Worm (Caenorhabditis elegans): Measurements from ENCODE around the gene K08H2.4.

Gene K08H2.4

DNA sequence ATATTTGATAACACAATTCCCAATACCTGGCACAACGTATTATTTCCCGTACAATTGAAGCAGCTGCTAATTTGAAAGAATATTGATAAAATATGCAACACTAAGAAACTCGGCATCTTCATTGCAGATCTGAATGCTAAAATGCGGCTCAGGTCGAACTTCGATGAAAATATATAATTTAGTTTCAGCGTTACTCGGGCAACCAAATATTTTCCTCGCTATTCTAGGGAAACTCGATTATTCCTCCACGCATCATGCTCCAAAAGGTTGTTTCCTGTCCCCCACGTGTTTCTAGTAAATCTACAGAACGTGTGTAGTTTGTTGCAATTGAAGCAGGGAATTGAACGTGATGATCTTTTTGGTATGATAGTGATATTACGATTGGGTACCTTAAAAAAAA is 10.8 kb downstream of the K08H2.4 start:
- TF ChIP-seq F13C5.2 (tag; optimal IDR thresholded peaks at IDR 0.05) (no peak), scrt-1 (GFP tag; IDR thresholded peaks at IDR 0.05) (no peak), hnd-1 (tag; optimal IDR thresholded peaks at IDR 0.05) (no peak), pes-1 (GFP tag; IDR thresholded peaks at IDR 0.05) (no peak), ceh-36 (tag; optimal IDR thresholded peaks at IDR 0.05) (no peak), ceh-13 (GFP tag; optimal IDR thresholded peaks at IDR 0.05) (no peak), ama-1 (optimal IDR thresholded peaks at IDR 0.05) (no peak), ets-7 (tag; optimal IDR thresholded peaks at IDR 0.05) (no peak)

DNA sequence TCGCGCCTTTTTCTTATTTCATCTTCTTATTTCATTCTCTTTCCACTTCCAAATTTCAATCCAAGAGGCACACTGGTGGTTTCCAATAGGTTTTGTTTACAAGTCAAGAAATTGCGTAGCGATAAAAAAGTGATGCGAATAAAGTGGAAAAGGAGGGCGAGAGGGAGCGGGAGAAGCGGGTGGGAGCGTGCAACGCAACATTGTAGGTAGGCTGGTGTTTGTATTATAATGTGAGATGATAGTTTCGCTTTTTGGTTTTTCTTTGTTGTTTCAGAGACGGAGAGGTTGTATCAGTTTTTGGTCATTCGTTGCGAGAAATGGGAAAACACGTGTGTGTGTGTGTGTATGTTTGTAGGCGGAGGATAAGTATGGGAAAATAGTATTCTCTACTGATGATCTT is 11.9 kb downstream of the K08H2.4 start:
- TF ChIP-seq hmbx-1 (tag; optimal IDR thresholded peaks at IDR 0.05): no peak
- no peak for TF ChIP-seq ets-7 (tag; optimal IDR thresholded peaks at IDR 0.05)
- no peak for TF ChIP-seq tbx-37 (GFP tag; conservative IDR thresholded peaks at IDR 0.05)
- no peak for TF ChIP-seq scrt-1 (GFP tag; IDR thresholded peaks at IDR 0.05)
- TF ChIP-seq ceh-36 (tag; optimal IDR thresholded peaks at IDR 0.05): no peak
- TF ChIP-seq ama-1 (optimal IDR thresholded peaks at IDR 0.05): no peak
- no peak for TF ChIP-seq flt-1 (GFP tag; IDR thresholded peaks at IDR 0.05)
- no peak for TF ChIP-seq pes-1 (GFP tag; IDR thresholded peaks at IDR 0.05)
- TF ChIP-seq hmg-4 (GFP tag; optimal IDR thresholded peaks at IDR 0.05): no peak
- TF ChIP-seq tbx-11 (GFP tag; IDR thresholded peaks at IDR 0.05): no peak
- no peak for TF ChIP-seq ceh-13 (GFP tag; optimal IDR thresholded peaks at IDR 0.05)
- TF ChIP-seq F13C5.2 (tag; optimal IDR thresholded peaks at IDR 0.05): no peak
- no peak for TF ChIP-seq hnd-1 (tag; optimal IDR thresholded peaks at IDR 0.05)
- TF ChIP-seq tra-4 (tag; optimal IDR thresholded peaks at IDR 0.05): no peak

DNA sequence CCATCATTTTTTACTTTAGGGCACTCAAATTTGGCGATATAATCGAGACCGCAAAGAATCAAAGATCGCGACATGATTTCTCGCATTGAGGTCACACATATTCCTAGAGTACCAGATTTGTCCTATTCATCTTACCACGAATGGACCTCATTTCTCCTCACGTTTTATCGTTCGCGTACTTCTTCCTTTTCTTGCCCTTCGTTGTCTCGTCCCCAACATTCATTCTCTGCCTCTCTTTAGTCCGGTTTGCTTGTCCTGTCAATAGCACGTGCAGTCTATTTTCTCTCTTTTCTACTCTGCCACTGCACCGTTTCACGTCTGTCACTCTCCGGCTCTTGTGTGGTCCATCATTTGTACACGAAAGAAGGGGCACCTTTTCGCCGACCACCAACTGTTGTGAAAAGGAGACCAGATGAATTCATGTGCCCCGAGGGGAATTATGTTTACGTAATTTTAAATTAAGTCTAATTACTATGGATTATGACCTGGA is 13.1 kb downstream of the K08H2.4 start:
- TF ChIP-seq scrt-1 (GFP tag; IDR thresholded peaks at IDR 0.05) (0 out of 2 replicates have a peak, but pooled peaks have one; percentile 37), tbx-37 (GFP tag; conservative IDR thresholded peaks at IDR 0.05) (0 out of 2 replicates have a peak, but pooled peaks have one; percentile 35), hmg-4 (GFP tag; optimal IDR thresholded peaks at IDR 0.05) (peak; percentile 70), pes-1 (GFP tag; IDR thresholded peaks at IDR 0.05) (no peak), flt-1 (GFP tag; IDR thresholded peaks at IDR 0.05) (peak; percentile 29; the same call in 1 of the 2 replicates)

DNA sequence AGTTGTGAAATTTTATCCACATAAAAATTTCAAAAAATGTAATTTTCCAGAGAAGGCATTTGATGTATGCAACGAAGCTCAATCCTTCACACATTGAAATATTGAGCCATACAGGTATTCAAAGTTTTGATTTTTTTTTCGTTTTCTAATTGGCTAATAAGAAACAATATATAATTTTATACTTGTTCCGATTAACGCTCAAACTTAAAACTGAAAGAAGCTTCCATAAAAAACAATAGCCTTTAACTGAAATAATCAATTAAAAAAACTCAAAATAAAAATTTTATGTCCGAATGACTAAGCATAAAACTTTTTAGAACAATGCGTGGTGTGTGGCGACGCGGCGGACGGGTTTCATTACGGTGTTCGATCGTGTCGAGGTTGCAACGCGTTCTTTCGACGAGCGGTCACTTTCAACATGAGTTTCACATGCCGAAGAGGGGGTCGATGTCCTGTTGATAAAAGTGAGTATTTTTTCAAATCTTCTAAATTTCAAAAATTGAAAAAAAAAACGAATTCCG is 13.7 kb downstream of the K08H2.4 start, which contains the start of gene nhr-32:
Gene nhr-32 (plus strand): TSS at position 51 of the 521 bp plus-strand sequence.
- TF ChIP-seq ama-1 (optimal IDR thresholded peaks at IDR 0.05): no peak
- TF ChIP-seq hmg-4 (GFP tag; optimal IDR thresholded peaks at IDR 0.05): no peak
- no peak for TF ChIP-seq ceh-36 (tag; optimal IDR thresholded peaks at IDR 0.05)
- no peak for TF ChIP-seq F13C5.2 (tag; optimal IDR thresholded peaks at IDR 0.05)
- TF ChIP-seq tbx-37 (GFP tag; conservative IDR thresholded peaks at IDR 0.05): no peak
- TF ChIP-seq ceh-13 (GFP tag; optimal IDR thresholded peaks at IDR 0.05): no peak
- no peak for TF ChIP-seq aly-1 (tag; optimal IDR thresholded peaks at IDR 0.05)
- no peak for TF ChIP-seq flt-1 (GFP tag; IDR thresholded peaks at IDR 0.05)
- TF ChIP-seq hmbx-1 (tag; optimal IDR thresholded peaks at IDR 0.05): no peak
- TF ChIP-seq pes-1 (GFP tag; IDR thresholded peaks at IDR 0.05): no peak
- no peak for TF ChIP-seq tra-4 (tag; optimal IDR thresholded peaks at IDR 0.05)
- TF ChIP-seq sea-1 (GFP tag; conservative IDR thresholded peaks at IDR 0.05): no peak

DNA sequence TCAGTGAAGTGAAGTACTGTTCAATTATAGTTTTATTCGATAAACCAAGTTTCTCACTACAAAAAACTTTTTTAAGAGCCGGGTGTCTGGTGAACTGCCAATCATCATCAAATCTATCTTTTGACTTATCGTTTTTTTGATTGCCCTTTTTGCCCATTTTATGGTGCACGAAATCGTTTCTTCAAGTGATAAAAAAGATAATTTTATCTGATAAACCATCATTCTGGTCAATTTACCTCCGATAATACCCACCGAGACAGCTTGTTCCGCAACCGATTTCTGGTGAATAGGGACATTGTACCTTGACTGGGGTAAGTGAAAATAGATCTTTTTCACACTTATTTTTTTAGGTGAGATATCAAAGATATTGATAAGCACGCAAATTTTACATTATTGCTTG is 19.3 kb downstream of the K08H2.4 start, which contains the start of gene K08H2.10:
Gene K08H2.10 (plus strand): TSS at position 230 of the 400 bp plus-strand sequence.
- TF ChIP-seq ama-1 (optimal IDR thresholded peaks at IDR 0.05) (no peak), ceh-13 (GFP tag; optimal IDR thresholded peaks at IDR 0.05) (no peak), scrt-1 (GFP tag; IDR thresholded peaks at IDR 0.05) (no peak), tbx-11 (GFP tag; IDR thresholded peaks at IDR 0.05) (no peak), tbx-37 (GFP tag; conservative IDR thresholded peaks at IDR 0.05) (no peak), flt-1 (GFP tag; IDR thresholded peaks at IDR 0.05) (no peak), hnd-1 (tag; optimal IDR thresholded peaks at IDR 0.05) (no peak), tra-4 (tag; optimal IDR thresholded peaks at IDR 0.05) (no peak), ceh-36 (tag; optimal IDR thresholded peaks at IDR 0.05) (no peak), ets-7 (tag; optimal IDR thresholded peaks at IDR 0.05) (no peak)

DNA sequence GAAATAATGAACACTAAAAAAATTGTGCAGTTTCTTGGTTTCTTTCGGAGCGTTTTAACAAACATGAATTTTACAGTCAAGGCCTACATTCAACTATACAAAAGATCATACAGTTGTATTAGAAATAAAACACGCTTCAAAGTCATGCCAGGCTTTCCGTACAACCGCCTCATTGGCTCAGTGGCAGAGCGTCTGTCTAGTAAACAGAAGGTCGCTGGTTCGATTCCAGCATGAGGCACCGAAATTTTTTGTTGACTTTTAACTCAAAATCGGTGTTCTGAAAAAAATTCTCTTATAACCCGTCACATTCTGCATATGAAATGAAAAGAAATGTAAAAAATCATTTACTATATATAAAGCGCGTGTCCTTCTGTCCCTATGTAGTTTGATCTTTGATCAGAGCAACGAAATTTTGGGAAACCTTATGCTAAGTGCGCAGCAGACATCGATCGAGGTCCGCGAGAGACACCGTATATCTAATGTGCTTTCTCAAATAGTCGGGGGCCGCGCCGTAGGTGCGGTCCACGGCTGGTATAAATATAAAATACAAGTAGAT is 22.8 kb downstream of the K08H2.4 start:
- 0 out of 2 replicates have a peak, but pooled peaks have one; percentile 8 for TF ChIP-seq pes-1 (GFP tag; IDR thresholded peaks at IDR 0.05)

DNA sequence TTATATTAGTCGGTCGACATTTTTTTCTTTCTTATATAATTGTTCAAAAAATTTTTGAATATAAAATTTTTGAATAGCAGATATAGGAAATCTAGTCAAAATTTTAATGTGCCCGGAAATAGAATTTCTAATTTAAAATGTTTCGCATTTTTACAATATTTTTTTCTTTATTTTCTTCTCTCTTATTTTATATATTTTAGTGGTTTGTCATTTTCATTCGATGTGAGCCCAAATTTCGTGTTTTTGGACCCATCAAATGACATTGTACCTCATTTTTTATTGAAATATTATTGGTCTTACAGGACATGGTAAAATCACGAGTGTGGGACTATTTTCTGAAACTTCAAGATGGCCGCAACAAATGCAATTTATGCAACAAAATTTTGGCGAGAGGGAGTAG is 23.9 kb downstream of the K08H2.4 start, which contains the start of gene K09A11.1:
Gene K09A11.1 (plus strand): TSS at position 301 of the 400 bp plus-strand sequence.
- TF ChIP-seq scrt-1 (GFP tag; IDR thresholded peaks at IDR 0.05): no peak
- TF ChIP-seq tra-4 (tag; optimal IDR thresholded peaks at IDR 0.05): no peak
- no peak for TF ChIP-seq hmbx-1 (tag; optimal IDR thresholded peaks at IDR 0.05)
- TF ChIP-seq pes-1 (GFP tag; IDR thresholded peaks at IDR 0.05): no peak
- no peak for TF ChIP-seq F13C5.2 (tag; optimal IDR thresholded peaks at IDR 0.05)
- TF ChIP-seq flt-1 (GFP tag; IDR thresholded peaks at IDR 0.05): no peak
- no peak for TF ChIP-seq sea-1 (GFP tag; conservative IDR thresholded peaks at IDR 0.05)
- no peak for TF ChIP-seq tbx-37 (GFP tag; conservative IDR thresholded peaks at IDR 0.05)
- no peak for TF ChIP-seq hmg-4 (GFP tag; optimal IDR thresholded peaks at IDR 0.05)
- no peak for TF ChIP-seq hnd-1 (tag; optimal IDR thresholded peaks at IDR 0.05)
- no peak for TF ChIP-seq ama-1 (optimal IDR thresholded peaks at IDR 0.05)
- no peak for TF ChIP-seq ets-7 (tag; optimal IDR thresholded peaks at IDR 0.05)
- no peak for TF ChIP-seq B0310.2 (tag; optimal IDR thresholded peaks at IDR 0.05)
- no peak for TF ChIP-seq ceh-13 (GFP tag; optimal IDR thresholded peaks at IDR 0.05)
- no peak for TF ChIP-seq aly-1 (tag; optimal IDR thresholded peaks at IDR 0.05)
- TF ChIP-seq tbx-11 (GFP tag; IDR thresholded peaks at IDR 0.05): no peak

DNA sequence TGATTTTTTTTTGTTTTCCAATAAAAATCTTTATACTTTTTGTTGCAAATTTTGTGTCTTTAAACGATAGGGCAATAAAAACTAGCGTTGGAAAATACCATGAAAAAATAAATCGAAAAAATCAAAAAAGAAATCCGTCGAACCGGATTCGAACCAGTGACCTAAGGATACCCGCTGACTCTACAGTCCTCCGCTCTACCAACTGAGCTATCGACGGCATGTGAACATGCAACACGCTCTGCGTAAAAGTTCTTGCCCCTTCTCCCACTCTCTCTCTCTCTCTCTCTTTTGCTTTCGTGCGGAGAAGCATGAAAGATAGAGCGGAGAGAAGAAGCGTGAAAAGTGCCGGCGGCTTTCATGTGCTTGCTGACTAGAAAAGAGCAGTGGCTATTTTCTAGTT is 26.3 kb downstream of the K08H2.4 start:
- TF ChIP-seq ceh-36 (tag; optimal IDR thresholded peaks at IDR 0.05): peak; percentile 47
- TF ChIP-seq ceh-13 (GFP tag; optimal IDR thresholded peaks at IDR 0.05): peak; percentile 65
- peak; percentile 65 for TF ChIP-seq aly-1 (tag; optimal IDR thresholded peaks at IDR 0.05)
- peak; percentile 88 for TF ChIP-seq tbx-37 (GFP tag; conservative IDR thresholded peaks at IDR 0.05)
- TF ChIP-seq pes-1 (GFP tag; IDR thresholded peaks at IDR 0.05): no peak; the same call in 1 of the 2 replicates
- peak; percentile 82 for TF ChIP-seq hmg-4 (GFP tag; optimal IDR thresholded peaks at IDR 0.05)
- TF ChIP-seq hmbx-1 (tag; optimal IDR thresholded peaks at IDR 0.05): peak; percentile 46
- TF ChIP-seq B0310.2 (tag; optimal IDR thresholded peaks at IDR 0.05): peak; percentile 64
- peak; percentile 84 for TF ChIP-seq flt-1 (GFP tag; IDR thresholded peaks at IDR 0.05)
- no peak for TF ChIP-seq ama-1 (optimal IDR thresholded peaks at IDR 0.05)
- peak; percentile 88 for TF ChIP-seq scrt-1 (GFP tag; IDR thresholded peaks at IDR 0.05)
- peak; percentile 85 for TF ChIP-seq tbx-11 (GFP tag; IDR thresholded peaks at IDR 0.05)
- peak; percentile 57 for TF ChIP-seq hnd-1 (tag; optimal IDR thresholded peaks at IDR 0.05)
- peak; percentile 83 for TF ChIP-seq F13C5.2 (tag; optimal IDR thresholded peaks at IDR 0.05)
- peak; percentile 59 for TF ChIP-seq sea-1 (GFP tag; conservative IDR thresholded peaks at IDR 0.05)
- peak; percentile 22 for TF ChIP-seq tra-4 (tag; optimal IDR thresholded peaks at IDR 0.05)
- peak; percentile 53 for TF ChIP-seq ets-7 (tag; optimal IDR thresholded peaks at IDR 0.05)
